Worm (Caenorhabditis elegans) whole organism, early embryonic: ENCODE results near the gene toh-1.

Experiments used
- ama-1 ChIP-seq: fragments of 150-350 bp; optimal IDR thresholded peaks from 2 replicates; lab custom pipeline; 2014
- scrt-1 ChIP-seq: fragments of 200-800 bp; sonication (Bioruptor generic); IDR thresholded peaks from 2 replicates; pipeline ENCODE4 v1.3.6; 2022; ENCODE audit warnings: missing genetic modification characterization, missing compliant biosample characterization
- tbx-11 ChIP-seq: fragments of 200-800 bp; sonication (Bioruptor generic); IDR thresholded peaks from 2 replicates; pipeline ENCODE4 v1.3.6; 2022; ENCODE audit warnings: missing genetic modification characterization, missing compliant biosample characterization

Gene toh-1

ce11 chrIII:3759312-3759711, 49.5 kb downstream of the toh-1 start, which contains the start of gene arcp-1:
arcp-1 (minus strand) TSS chrIII:3759412.
- TF ChIP-seq scrt-1 (GFP tag; lab: Robert Waterston, UW), result no peak
- no peak for TF ChIP-seq ama-1 (lab: Kevin White, UChicago)
- no peak for TF ChIP-seq tbx-11
